Worm (Caenorhabditis elegans) whole organism, L4/young adult: ENCODE measurements around the gene age-1.
"Not testable (repeated sequence)": the region's sequence is repeated elsewhere in the genome, so short reads cannot be mapped to it uniquely, and the experiment has no call there.

ENCODE experiments used
- W03F9.2 ChIP-seq: fragments of 150-350 bp; optimal IDR thresholded peaks from 2 replicates; lab custom pipeline; 2014; ENCODE audit warnings: missing biosample characterization, missing genetic modification characterization
- dao-5 ChIP-seq: sonication (generic microtip); optimal IDR thresholded peaks from 2 replicates; lab custom pipeline; 2016; ENCODE audit warnings: missing genotype, missing genetic modification characterization, moderate library complexity, missing compliant biosample characterization
- him-1 ChIP-seq: sonication (generic microtip); optimal IDR thresholded peaks from 2 replicates; lab custom pipeline; 2016; ENCODE audit warnings: missing genotype, missing genetic modification reagents, missing genetic modification characterization, missing compliant biosample characterization

Gene age-1

DNA sequence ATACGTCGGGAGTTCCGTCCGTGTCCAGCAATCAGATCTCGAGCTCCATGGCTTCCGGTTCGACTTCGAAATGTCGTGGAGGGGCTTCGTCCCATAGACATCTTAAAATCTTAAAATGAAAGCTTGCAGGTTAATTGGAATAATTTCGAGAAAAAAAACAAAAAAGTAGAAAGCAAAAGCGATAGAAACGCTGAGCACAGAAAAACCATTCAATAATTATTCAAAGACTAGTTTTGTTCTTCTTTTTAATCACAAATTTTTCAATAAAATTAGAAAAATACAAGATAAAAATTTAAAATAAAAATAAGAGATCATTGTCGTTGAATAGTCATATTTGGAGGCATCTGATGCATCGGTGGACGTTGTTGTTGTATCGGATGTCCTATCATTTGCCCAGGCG, at the start of gene age-1:
age-1 (minus strand) TSS at position 101 of the 400 bp plus-strand sequence.
- TF ChIP-seq him-1 (tag; lab: Kevin White, UChicago) (no peak), dao-5 (tag; lab: Kevin White, UChicago) (no peak), W03F9.2 (tag; lab: Kevin White, UChicago) (no peak)

DNA sequence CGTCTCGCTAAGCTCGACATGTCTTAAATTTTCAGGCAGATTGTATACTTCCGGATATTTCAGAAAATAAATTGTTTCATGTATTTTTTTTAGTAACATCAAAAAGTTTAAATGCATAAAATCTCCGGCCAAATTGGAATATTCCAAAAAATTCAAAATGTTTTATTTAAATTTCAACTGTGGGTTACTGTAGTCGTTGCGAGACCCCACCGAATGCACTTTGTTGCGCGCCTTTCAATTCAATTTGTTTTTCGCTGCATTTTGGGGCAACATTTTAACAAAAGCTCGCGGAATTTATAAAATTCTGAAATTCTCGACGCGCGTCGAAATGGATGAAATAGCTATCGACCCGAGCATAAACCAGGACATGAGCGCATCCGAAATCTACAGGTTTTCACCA, 46.1 kb upstream of the age-1 start, which contains the start of gene F54D5.2:
F54D5.2 (plus strand) TSS at position 237 of the 400 bp plus-strand sequence.
- TF ChIP-seq W03F9.2 (tag; lab: Kevin White, UChicago) (no peak), him-1 (tag; lab: Kevin White, UChicago) (no peak), dao-5 (tag; lab: Kevin White, UChicago) (no peak)

DNA sequence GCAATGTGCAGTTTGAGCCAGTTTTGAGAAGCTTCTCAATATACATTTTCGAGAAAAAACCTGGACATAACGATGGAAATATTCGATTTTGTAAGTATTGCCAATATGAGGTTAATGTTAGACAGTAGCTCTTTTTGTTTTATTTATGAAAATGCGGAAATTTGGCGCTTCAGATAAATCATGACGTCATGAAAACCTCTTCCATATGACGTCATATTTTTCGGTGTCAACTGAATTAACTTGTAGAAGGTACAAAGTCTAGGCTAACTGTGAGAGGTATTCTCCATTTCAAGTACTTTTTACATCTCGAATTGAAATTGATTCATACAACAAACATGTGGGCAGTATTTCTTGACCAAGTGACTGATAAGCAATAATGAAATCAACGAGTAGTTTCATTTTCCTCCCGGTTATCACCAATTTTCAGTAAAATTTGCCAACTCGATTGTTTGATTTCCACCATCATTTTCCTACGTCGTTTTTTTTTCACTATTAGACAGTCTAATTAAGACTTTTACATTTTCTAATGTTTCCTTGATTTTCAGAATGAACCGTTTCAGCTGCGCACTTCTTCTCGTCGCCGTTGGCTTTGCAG, 44.5 kb upstream of the age-1 start, which contains the start of gene F54D5.3:
F54D5.3 (plus strand) TSS at position 546 of the 595 bp plus-strand sequence.
- TF ChIP-seq dao-5 (tag; lab: Kevin White, UChicago), result no peak
- no peak for TF ChIP-seq W03F9.2 (tag; lab: Kevin White, UChicago)
- TF ChIP-seq him-1 (tag; lab: Kevin White, UChicago), result no peak

DNA sequence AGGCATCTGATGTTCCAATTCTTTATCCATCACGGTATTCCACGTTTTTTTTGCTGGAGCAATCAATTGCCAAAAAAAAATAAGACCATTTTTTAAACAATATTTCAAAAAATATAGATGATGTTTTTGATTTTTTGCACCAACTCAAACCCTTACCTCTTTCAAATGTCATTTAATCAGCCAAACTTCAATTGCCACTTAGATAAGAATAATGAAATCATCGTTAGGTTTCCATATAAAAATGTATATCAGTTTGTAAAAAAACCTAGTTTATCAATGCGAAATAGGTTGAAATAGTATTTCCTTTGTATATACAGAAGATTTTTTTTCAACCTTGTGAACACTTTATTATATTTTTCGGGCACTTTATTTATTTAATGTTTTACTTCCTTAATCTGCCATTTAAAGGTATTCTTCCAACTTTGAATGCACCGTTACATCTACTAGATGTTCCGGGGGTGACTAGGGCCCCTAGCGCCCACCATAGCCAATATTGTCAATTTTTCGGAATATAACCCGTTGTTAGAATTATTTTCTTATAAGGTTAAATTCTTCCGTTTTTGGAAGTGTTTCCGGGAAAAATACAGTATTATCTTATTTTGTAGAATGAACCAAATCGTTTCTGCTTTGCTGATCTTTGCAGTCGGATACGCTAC, 42.5 kb upstream of the age-1 start, which contains the start of the genes F54D5.23 and F54D5.4:
F54D5.23 (minus strand) TSS at position 75 of the 656 bp plus-strand sequence.
F54D5.4 (plus strand) TSS at position 606 of the 656 bp plus-strand sequence.
- no peak for TF ChIP-seq him-1 (tag; lab: Kevin White, UChicago)
- TF ChIP-seq W03F9.2 (tag; lab: Kevin White, UChicago), result no peak
- TF ChIP-seq dao-5 (tag; lab: Kevin White, UChicago), result no peak

DNA sequence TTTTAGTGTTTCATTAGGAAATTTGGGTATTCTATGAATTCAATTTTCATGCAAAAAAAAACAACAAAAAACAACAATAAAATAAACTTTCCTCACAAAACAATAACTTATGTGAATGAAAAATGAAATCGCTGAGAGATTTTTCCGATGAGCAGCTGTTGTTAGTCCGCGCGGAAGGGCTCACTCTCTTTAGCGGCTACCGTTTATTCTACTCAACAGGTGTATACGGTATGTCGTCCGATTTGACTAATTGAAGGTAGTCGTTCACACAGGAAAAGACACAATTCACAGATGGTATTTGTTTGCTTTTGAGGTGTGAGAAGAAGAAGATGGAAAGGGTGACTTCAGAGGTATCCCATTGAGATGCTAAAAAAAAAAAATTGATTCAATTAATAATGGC, 41.8 kb upstream of the age-1 start:
- TF ChIP-seq dao-5 (tag; lab: Kevin White, UChicago), result no peak
- no peak for TF ChIP-seq W03F9.2 (tag; lab: Kevin White, UChicago)
- TF ChIP-seq him-1 (tag; lab: Kevin White, UChicago), result no peak

DNA sequence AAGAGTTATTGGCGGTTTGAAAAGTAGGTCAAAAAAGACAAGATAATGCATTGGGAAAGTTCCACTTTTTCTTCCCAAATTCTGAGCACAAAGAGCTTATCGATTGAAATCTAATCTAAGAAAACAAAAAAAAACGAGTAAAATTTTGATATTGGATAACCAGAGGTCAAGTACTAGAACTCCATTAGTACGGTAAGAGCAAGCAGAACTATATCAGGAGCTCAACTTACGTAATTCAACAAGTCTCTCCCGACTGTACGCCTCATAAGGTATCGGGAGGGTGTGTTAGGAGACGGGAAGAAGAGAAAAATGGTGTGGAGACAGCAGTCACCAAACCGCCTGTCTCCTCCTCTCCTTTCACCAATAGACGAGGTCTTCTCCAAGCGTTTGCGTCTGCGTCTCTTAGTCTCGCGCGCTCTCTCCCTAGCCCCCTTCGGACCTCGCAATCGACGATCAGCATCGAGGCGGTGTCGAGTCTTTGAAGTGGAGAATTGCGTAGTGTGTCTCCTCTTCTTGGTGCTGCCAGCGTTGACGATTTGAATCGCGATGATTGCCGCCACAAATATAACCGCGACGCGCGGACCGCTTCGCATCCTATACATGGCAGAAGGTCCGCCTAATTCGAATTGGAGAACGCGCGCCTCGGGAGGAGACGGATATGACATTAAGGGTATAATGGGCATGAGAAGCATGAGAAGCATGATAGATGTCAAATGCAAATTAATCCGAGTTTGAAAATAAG, 40.3 kb upstream of the age-1 start, which contains the start of gene F54D5.5:
F54D5.5 (minus strand) TSS at position 51 of the 742 bp plus-strand sequence.
- TF ChIP-seq him-1 (tag; lab: Kevin White, UChicago) (no peak), dao-5 (tag; lab: Kevin White, UChicago) (no peak), W03F9.2 (tag; lab: Kevin White, UChicago) (no peak)

DNA sequence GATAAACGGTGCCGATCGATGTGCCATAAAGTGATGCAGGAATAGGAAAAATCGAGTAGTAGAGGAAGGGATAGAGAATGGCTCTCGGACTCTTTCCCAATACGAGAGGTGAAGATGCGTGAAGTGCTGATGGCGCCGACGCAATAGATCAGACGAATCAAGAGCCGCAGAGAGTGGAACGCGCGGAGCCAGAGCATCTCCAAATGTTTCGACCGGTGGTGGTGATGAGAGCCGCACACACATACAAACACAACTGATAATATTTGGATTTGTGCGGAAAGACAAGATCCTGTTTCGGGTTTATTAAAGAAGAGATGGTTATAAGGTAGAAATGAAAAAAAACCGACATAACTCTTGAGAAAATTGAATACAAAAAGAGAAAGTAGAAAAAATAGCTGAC, 37.3 kb upstream of the age-1 start, which contains the start of gene F54D5.15:
F54D5.15 (minus strand) TSS at position 101 of the 400 bp plus-strand sequence.
- TF ChIP-seq dao-5 (tag; lab: Kevin White, UChicago) (no peak), him-1 (tag; lab: Kevin White, UChicago) (no peak), W03F9.2 (tag; lab: Kevin White, UChicago) (no peak)

DNA sequence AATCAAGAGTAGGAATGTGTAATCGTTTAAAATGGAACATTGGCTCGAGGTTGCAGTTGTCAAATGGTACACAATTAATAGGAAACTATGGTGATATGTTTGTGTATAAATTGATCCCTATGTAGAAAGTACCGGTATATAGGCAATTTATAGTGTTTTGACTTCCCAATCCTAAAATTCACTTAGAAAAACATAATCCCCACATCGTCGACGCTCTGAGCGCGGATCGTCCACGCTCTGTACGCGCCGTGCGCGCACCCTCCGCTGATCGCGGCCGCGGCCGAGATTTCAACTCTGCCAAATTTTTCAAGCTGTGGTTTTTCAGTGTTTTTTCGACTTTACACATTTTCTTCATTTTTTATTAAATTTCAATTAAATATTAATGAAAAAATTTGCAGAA, 29.5 kb upstream of the age-1 start, which contains the start of gene F54D5.17:
F54D5.17 (plus strand) TSS at position 301 of the 400 bp plus-strand sequence.
- TF ChIP-seq dao-5 (tag; lab: Kevin White, UChicago), result no peak
- TF ChIP-seq W03F9.2 (tag; lab: Kevin White, UChicago), result no peak
- TF ChIP-seq him-1 (tag; lab: Kevin White, UChicago), result no peak

DNA sequence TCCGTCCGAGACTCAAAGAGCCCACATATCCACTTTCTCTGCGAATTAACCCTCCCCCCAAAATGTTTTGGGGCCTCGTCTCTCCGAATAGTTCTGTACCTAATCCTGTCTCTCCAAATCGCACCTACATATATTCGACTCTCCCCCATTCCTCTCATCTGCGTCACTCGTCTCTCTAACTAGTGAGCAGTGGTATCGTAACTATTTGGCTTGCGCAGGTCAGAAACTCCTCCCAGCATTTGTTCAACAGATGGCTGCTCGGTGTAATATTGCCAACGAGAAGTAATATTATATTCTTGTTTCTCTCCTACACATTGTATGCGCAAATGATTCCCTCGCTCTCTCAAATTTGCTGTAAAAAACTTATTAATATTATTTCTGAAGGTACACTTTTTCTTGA, 28.8 kb upstream of the age-1 start, which contains the start of gene F54D5.24:
F54D5.24 (plus strand) TSS at position 316 of the 400 bp plus-strand sequence.
- TF ChIP-seq W03F9.2 (tag; lab: Kevin White, UChicago), result no peak
- no peak for TF ChIP-seq dao-5 (tag; lab: Kevin White, UChicago)
- TF ChIP-seq him-1 (tag; lab: Kevin White, UChicago), result no peak

DNA sequence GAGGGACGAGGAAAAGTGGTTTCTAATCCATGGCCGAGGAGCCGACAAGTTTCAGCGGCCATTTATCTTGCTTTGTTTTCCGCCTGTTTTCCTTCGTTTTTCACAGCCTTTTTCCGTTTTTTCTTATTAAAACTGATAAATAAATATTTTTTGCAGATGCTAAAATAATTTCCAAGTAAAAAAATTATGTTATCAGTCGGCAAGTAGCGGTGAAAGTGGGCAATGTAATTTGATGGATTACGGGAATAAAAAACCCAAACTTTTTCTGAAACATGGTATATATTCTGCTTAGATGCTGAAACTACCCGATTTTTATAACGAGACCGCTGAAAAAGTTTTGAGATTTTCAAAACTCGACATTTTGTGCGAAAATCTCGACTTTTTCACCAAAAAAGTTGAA, 25.1 kb upstream of the age-1 start, which contains the start of gene dhgd-1:
dhgd-1 (minus strand) TSS at position 101 of the 400 bp plus-strand sequence.
- not testable (repeated sequence) for TF ChIP-seq him-1, W03F9.2, dao-5 (tag; lab: Kevin White, UChicago)

DNA sequence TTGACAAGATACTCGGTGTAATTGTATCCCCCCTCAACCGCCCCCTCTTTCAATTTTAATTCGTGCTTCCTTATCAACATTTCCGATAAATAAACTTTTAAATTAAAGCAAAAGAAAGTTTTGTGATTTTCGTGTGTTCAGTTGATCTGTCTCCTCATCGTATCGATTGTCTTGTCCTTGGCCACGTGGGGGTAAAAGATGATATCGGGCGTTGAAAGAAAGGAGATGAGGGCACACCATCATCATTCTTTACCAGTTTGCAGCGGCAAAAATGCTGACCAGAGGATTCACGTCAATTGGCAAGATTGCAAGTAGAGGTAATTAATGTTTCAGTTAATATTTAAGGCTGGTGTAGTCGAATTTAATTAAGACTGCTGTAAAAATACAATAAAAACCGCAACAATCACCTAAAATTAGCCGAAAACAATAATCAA, 20.4 kb upstream of the age-1 start, which contains the start of gene F54D5.7:
F54D5.7 (plus strand) TSS at position 264 of the 434 bp plus-strand sequence.
- TF ChIP-seq him-1 (tag; lab: Kevin White, UChicago) (no peak), W03F9.2 (tag; lab: Kevin White, UChicago) (peak; percentile 30)

DNA sequence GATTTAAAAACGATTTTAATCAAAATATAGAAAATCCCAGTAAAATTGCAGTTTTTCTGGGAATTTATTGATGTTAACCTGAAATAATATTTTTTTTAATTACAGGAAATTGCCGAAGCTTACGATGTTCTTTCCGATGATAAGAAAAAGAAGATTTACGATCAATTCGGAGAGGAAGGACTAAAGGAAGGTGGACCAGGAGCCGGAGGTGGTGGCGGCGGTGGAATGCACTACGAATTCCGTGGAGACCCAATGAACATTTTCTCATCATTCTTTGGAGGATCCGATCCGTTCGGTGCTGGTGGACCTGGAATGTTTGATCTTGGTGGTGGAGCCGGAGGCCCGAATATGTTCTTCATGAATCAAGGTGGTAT, 19.1 kb upstream of the age-1 start:
- TF ChIP-seq him-1 (tag; lab: Kevin White, UChicago), result no peak
- no peak for TF ChIP-seq dao-5 (tag; lab: Kevin White, UChicago)
- TF ChIP-seq W03F9.2 (tag; lab: Kevin White, UChicago), result no peak
